Worm (Caenorhabditis elegans) whole organism, L3 larva: ENCODE measurements around the gene C07H6.2.

Experiments used
- R02D3.7 ChIP-seq: fragments of 150-350 bp; optimal IDR thresholded peaks from 2 replicates; lab custom pipeline; 2014; ENCODE audit warnings: missing biosample characterization, missing genetic modification characterization
- aly-2 ChIP-seq: fragments of 150-350 bp; optimal IDR thresholded peaks from 2 replicates; lab custom pipeline; 2014; ENCODE audit warnings: missing biosample characterization, missing genetic modification characterization
- elt-1 ChIP-seq: fragments of 150-350 bp; optimal IDR thresholded peaks from 2 replicates; lab custom pipeline; 2014; ENCODE audit warnings: missing biosample characterization, missing genetic modification characterization
- elt-3 ChIP-seq, 3 experiments: fragments of 150-350 bp in 1 of 3; sonication (generic microtip) in 2 of 3; optimal IDR thresholded peaks; 2 replicates in 2 of 3; 4 replicates in 1 of 3; lab custom pipeline; 2014 to 2017; ENCODE audit warnings: missing biosample characterization in 3 of 3, missing genetic modification characterization in 3 of 3
- jun-1 ChIP-seq: fragments of 150-350 bp; optimal IDR thresholded peaks from 2 replicates; lab custom pipeline; 2014; ENCODE audit warnings: missing biosample characterization, missing genetic modification reagents, missing genetic modification characterization
- nhr-12 ChIP-seq: fragments of 150-350 bp; optimal IDR thresholded peaks from 2 replicates; lab custom pipeline; 2014; ENCODE audit warnings: missing biosample characterization, missing genetic modification characterization
- nhr-77 ChIP-seq: fragments of 150-350 bp; optimal IDR thresholded peaks from 2 replicates; lab custom pipeline; 2014; ENCODE audit warnings: missing biosample characterization, missing genetic modification characterization
- snpc-4 ChIP-seq: fragments of 150-350 bp; optimal IDR thresholded peaks from 2 replicates; lab custom pipeline; 2014; ENCODE audit warnings: missing biosample characterization, missing genetic modification characterization
- ztf-4 ChIP-seq: fragments of 150-350 bp; optimal IDR thresholded peaks from 2 replicates; lab custom pipeline; 2014; ENCODE audit warnings: missing biosample characterization, missing genetic modification characterization

- TF ChIP-seq aly-2 (tag; lab: Kevin White, UChicago) (no peak), jun-1 (tag; lab: Kevin White, UChicago) (no peak), elt-1 (tag; lab: Kevin White, UChicago) (no peak), elt-3 (tag; optimal IDR thresholded peaks at IDR 0.05; lab: Kevin White, UChicago) (no peak), nhr-12 (tag; lab: Kevin White, UChicago) (no peak), nhr-77 (tag; lab: Kevin White, UChicago) (no peak), R02D3.7 (tag; lab: Kevin White, UChicago) (no peak), ztf-4 (tag; lab: Kevin White, UChicago) (no peak), snpc-4 (no peak)
Measured at ce11 chrIII:7495616-7496146, 25.1 kb upstream of the C07H6.2 start.
